Fruit fly (Drosophila melanogaster): ENCODE measurements around the gene CG17028.

DNA sequence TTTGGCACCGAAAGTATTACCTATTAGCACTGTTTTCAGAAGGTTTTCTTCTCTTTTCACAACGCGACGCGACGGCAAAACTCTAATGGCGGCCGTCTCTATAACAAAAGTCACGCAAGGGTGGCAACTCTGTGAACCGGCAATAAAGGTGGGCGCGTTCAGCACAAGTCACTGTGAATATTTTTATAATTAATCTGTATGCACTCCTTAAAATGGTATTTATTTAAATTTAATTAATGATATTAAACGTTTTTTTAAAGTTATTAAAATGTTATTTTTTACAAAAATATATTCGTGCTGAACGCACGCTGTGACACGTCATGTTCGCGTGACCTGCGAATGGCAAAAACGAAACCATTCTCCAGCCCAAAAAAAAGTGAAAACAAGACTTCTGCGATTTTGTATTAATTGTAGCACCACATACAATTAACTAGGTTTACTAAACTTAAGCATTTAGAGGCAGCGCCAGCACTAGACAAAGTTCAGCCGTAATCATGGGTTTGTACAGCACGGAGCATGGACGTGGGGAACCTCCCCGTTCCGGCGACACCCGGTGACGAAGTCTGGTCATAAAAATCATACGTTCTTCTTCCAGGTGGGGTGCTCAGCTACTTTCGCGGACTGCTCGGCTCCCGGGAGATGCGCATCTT, 4.6 kb downstream of the CG17028 start, which contains the start of the genes brm and Arl1:
- TF ChIP-seq Dfd (GFP tag; optimal IDR thresholded peaks at IDR 0.05) (no peak), usp (GFP tag; optimal IDR thresholded peaks at IDR 0.05) (no peak), foxo (GFP tag; optimal IDR thresholded peaks at IDR 0.05) (peak; percentile 58 to 98), psq (GFP tag; optimal IDR thresholded peaks at IDR 0.05) (peak; percentile 96), pan (optimal IDR thresholded peaks at IDR 0.05) (no peak), OdsH (GFP tag; optimal IDR thresholded peaks at IDR 0.05) (peak; percentile 97), ey (GFP tag; optimal IDR thresholded peaks at IDR 0.05) (peak; percentile 94), N (GFP tag; optimal IDR thresholded peaks at IDR 0.05) (no peak)
